Fruit fly (Drosophila melanogaster) whole organism, embryonic: ENCODE measurements around the gene elfless.

ENCODE experiments used
- CG3065 ChIP-seq: fragments of 200-800 bp; sonication (Bioruptor generic); optimal IDR thresholded peaks from 2 replicates; lab custom pipeline; 2016; ENCODE audit warnings: missing biosample characterization, missing genetic modification characterization
- CG6272 ChIP-seq: fragments of 200-800 bp; sonication (Bioruptor generic); IDR thresholded peaks from 2 replicates; pipeline ENCODE4 v1.3.6; 2022; ENCODE audit warnings: missing biosample characterization, missing genetic modification characterization
- CG9727 ChIP-seq: fragments of 200-800 bp; sonication (Bioruptor generic); optimal IDR thresholded peaks from 3 replicates; lab custom pipeline; 2017; ENCODE audit warnings: missing biosample characterization, mild to moderate bottlenecking, missing genetic modification characterization
- chif ChIP-seq, 2 experiments: fragments of 200-800 bp; sonication (Bioruptor generic); optimal IDR thresholded peaks; 3 replicates each; lab custom pipeline; 2016; ENCODE audit warnings: missing biosample characterization in 2 of 2, missing genetic modification characterization in 2 of 2
- kay ChIP-seq: fragments of 200-800 bp; sonication (Bioruptor generic); optimal IDR thresholded peaks from 2 replicates; lab custom pipeline; 2016; ENCODE audit warnings: missing biosample characterization, missing genetic modification characterization

dm6 chr2L:17982372-17982771 lies 28.9 kb downstream of the elfless start, which contains the start of gene btv:
- TF ChIP-seq kay (GFP tag; lab: Kevin White, UChicago), result no peak
- TF ChIP-seq CG3065 (GFP tag; lab: Kevin White, UChicago), result no peak
- TF ChIP-seq CG6272 (GFP tag; lab: Robert Waterston, UW), result no peak
- TF ChIP-seq CG9727, result no peak
- no peak for TF ChIP-seq chif (GFP tag; optimal IDR thresholded peaks at IDR 0.05; lab: Kevin White, UChicago)
